Worm (Caenorhabditis elegans) whole organism, L2 larva: ENCODE measurements around the gene C04A11.2.

ENCODE experiments used
- C34F6.9 ChIP-seq: fragments of 150-350 bp; optimal IDR thresholded peaks from 2 replicates; lab custom pipeline; 2014; ENCODE audit warnings: missing biosample characterization, missing genetic modification characterization
- Y55F3AM.14 ChIP-seq: fragments of 200-800 bp; sonication (Bioruptor generic); optimal IDR thresholded peaks from 2 replicates; lab custom pipeline; 2018; ENCODE audit warnings: mild to moderate bottlenecking, missing genetic modification characterization, missing compliant biosample characterization
- ZK546.5 ChIP-seq: sonication (generic microtip); optimal IDR thresholded peaks from 2 replicates; lab custom pipeline; 2017; ENCODE audit warnings: missing biosample characterization, missing genetic modification characterization
- ama-1 ChIP-seq: fragments of 150-350 bp; optimal IDR thresholded peaks from 2 replicates; lab custom pipeline; 2018; ENCODE audit warnings: inconsistent platforms
- ceh-16 ChIP-seq: fragments of 150-350 bp; optimal IDR thresholded peaks from 2 replicates; lab custom pipeline; 2014; ENCODE audit warnings: missing biosample characterization, missing genetic modification characterization
- crh-2 ChIP-seq: sonication (generic microtip); optimal IDR thresholded peaks from 2 replicates; lab custom pipeline; 2017; ENCODE audit warnings: missing biosample characterization, missing genetic modification characterization
- dmd-4 ChIP-seq: sonication (generic microtip); optimal IDR thresholded peaks from 2 replicates; lab custom pipeline; 2017; ENCODE audit warnings: missing biosample characterization, missing genetic modification characterization
- egl-27 ChIP-seq: sonication (generic microtip); optimal IDR thresholded peaks from 3 replicates; lab custom pipeline; 2017; ENCODE audit warnings: missing biosample characterization, missing genetic modification reagents, missing genetic modification characterization
- fos-1 ChIP-seq: fragments of 150-350 bp; optimal IDR thresholded peaks from 2 replicates; lab custom pipeline; 2014; ENCODE audit warnings: missing biosample characterization, missing genetic modification characterization
- gmeb-1 ChIP-seq: fragments of 150-350 bp; optimal IDR thresholded peaks from 2 replicates; lab custom pipeline; 2014; ENCODE audit warnings: missing biosample characterization, missing genetic modification characterization
- lin-11 ChIP-seq: fragments of 150-350 bp; sonication (generic microtip); optimal IDR thresholded peaks from 2 replicates; lab custom pipeline; 2014; ENCODE audit warnings: missing biosample characterization, missing genetic modification characterization, inconsistent platforms, mixed read lengths
- lin-13 ChIP-seq: fragments of 150-350 bp; optimal IDR thresholded peaks from 2 replicates; lab custom pipeline; 2014; ENCODE audit warnings: missing biosample characterization, missing genetic modification reagents, missing genetic modification characterization
- lin-39 ChIP-seq: fragments of 150-350 bp; optimal IDR thresholded peaks from 2 replicates; lab custom pipeline; 2014; ENCODE audit warnings: missing biosample characterization, missing genetic modification reagents, missing genetic modification characterization
- lsy-2 ChIP-seq, 2 experiments: fragments of 150-350 bp in 1 of 2; sonication (generic microtip) in 1 of 2; optimal IDR thresholded peaks; 2 replicates each; lab custom pipeline; 2014 to 2017; ENCODE audit warnings: missing biosample characterization in 2 of 2, missing genetic modification characterization in 2 of 2
- mab-5 ChIP-seq: fragments of 150-350 bp; optimal IDR thresholded peaks from 2 replicates; lab custom pipeline; 2014; ENCODE audit warnings: missing biosample characterization, missing genetic modification characterization
- mbf-1 ChIP-seq: sonication (generic microtip); optimal IDR thresholded peaks from 2 replicates; lab custom pipeline; 2017; ENCODE audit warnings: missing biosample characterization, missing genetic modification characterization
- mdl-1 ChIP-seq, 2 experiments: fragments of 150-350 bp in 1 of 2; sonication (generic microtip) in 1 of 2; optimal IDR thresholded peaks; 2 replicates each; lab custom pipeline; 2017; ENCODE audit warnings: missing biosample characterization in 2 of 2, missing genetic modification characterization in 2 of 2
- nhr-10 ChIP-seq: sonication (generic microtip); optimal IDR thresholded peaks from 2 replicates; lab custom pipeline; 2017; ENCODE audit warnings: missing biosample characterization, missing genetic modification characterization
- nhr-11 ChIP-seq: fragments of 150-350 bp; optimal IDR thresholded peaks from 2 replicates; lab custom pipeline; 2014; ENCODE audit warnings: missing biosample characterization, missing genetic modification characterization
- nhr-12 ChIP-seq: fragments of 150-350 bp; optimal IDR thresholded peaks from 2 replicates; lab custom pipeline; 2014; ENCODE audit warnings: missing biosample characterization, missing genetic modification characterization
- nhr-129 ChIP-seq: fragments of 150-350 bp; optimal IDR thresholded peaks from 2 replicates; lab custom pipeline; 2014; ENCODE audit warnings: missing biosample characterization, missing genetic modification characterization
- nhr-21 ChIP-seq: fragments of 150-350 bp; optimal IDR thresholded peaks from 2 replicates; lab custom pipeline; 2014; ENCODE audit warnings: missing biosample characterization, missing genetic modification characterization
- nhr-23 ChIP-seq: fragments of 150-350 bp; optimal IDR thresholded peaks from 2 replicates; lab custom pipeline; 2014; ENCODE audit warnings: missing biosample characterization, missing genetic modification reagents, missing genetic modification characterization
- nhr-237 ChIP-seq: fragments of 150-350 bp; optimal IDR thresholded peaks from 2 replicates; lab custom pipeline; 2014; ENCODE audit warnings: missing biosample characterization, missing genetic modification characterization
- nhr-25 ChIP-seq: fragments of 150-350 bp; sonication (generic microtip); optimal IDR thresholded peaks from 3 replicates; lab custom pipeline; 2014; ENCODE audit warnings: missing biosample characterization, missing genetic modification characterization
- nhr-6 ChIP-seq: fragments of 150-350 bp; optimal IDR thresholded peaks from 2 replicates; lab custom pipeline; 2014; ENCODE audit warnings: missing biosample characterization, missing genetic modification characterization
- nhr-77 ChIP-seq: fragments of 150-350 bp; optimal IDR thresholded peaks from 2 replicates; lab custom pipeline; 2014; ENCODE audit warnings: missing biosample characterization, missing genetic modification characterization
- peb-1 ChIP-seq: fragments of 150-350 bp; optimal IDR thresholded peaks from 2 replicates; lab custom pipeline; 2014; ENCODE audit warnings: missing biosample characterization, missing genetic modification characterization
- skn-1 ChIP-seq: sonication (generic microtip); optimal IDR thresholded peaks from 2 replicates; lab custom pipeline; 2017; ENCODE audit warnings: missing biosample characterization, missing genetic modification characterization
- sma-3 ChIP-seq: sonication (generic microtip); optimal IDR thresholded peaks from 2 replicates; lab custom pipeline; 2016; ENCODE audit warnings: missing genetic modification reagents, missing genetic modification characterization, missing compliant biosample characterization
- sma-9 ChIP-seq, 2 experiments: fragments of 150-350 bp in 1 of 2; sonication (generic microtip) in 1 of 2; optimal IDR thresholded peaks; 2 replicates each; lab custom pipeline; 2014 to 2016; ENCODE audit warnings: missing genetic modification characterization in 2 of 2, mild to moderate bottlenecking in 1 of 2, missing biosample characterization in 1 of 2, missing compliant biosample characterization in 1 of 2, missing genetic modification reagents in 1 of 2, moderate library complexity in 1 of 2
- unc-39 ChIP-seq: fragments of 150-350 bp; optimal IDR thresholded peaks from 2 replicates; lab custom pipeline; 2014; ENCODE audit warnings: missing biosample characterization, missing genetic modification characterization
- unc-55 ChIP-seq: fragments of 150-350 bp; sonication (generic microtip); optimal IDR thresholded peaks from 3 replicates; lab custom pipeline; 2014; ENCODE audit warnings: missing biosample characterization, missing genetic modification reagents, missing genetic modification characterization
- unc-62 ChIP-seq: fragments of 150-350 bp; optimal IDR thresholded peaks from 2 replicates; lab custom pipeline; 2014; ENCODE audit warnings: missing biosample characterization, missing genetic modification reagents, missing genetic modification characterization
- zag-1 ChIP-seq: fragments of 150-350 bp; optimal IDR thresholded peaks from 2 replicates; lab custom pipeline; 2014; ENCODE audit warnings: missing biosample characterization, missing genetic modification characterization
- ztf-11 ChIP-seq: sonication (generic microtip); optimal IDR thresholded peaks from 2 replicates; lab custom pipeline; 2017; ENCODE audit warnings: missing biosample characterization, missing genetic modification characterization
- ztf-4 ChIP-seq: fragments of 150-350 bp; optimal IDR thresholded peaks from 2 replicates; lab custom pipeline; 2014; ENCODE audit warnings: missing biosample characterization, missing genetic modification characterization

C04A11.2 gene

DNA sequence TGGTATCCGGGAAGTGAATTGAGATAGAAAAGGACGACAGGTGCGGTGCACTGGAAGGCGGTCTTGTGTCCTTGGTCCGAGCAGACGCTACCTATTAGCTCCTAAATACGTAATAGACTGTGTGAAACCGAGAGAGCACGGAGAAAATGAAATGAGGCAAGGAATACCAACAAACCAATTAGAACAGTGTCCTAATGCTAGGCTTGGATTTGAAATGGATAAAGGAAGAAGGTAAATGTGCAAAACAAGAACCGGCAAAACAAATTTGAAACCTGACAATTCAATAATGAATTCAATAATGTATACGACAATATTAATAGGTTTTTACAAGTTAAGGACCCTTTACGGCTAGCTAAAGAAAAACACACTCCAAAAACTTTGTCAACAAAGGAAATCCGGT is at the start of gene C04A11.2:
Gene C04A11.2 (minus strand): TSS at position 101 of the 400 bp plus-strand sequence.
- TF ChIP-seq ztf-4 (no peak), mdl-1 (tag; optimal IDR thresholded peaks at IDR 0.05; lab: Kevin White, UChicago) (no peak), unc-62 (GFP tag; lab: Kevin White, UChicago) (no peak), nhr-10 (no peak), mab-5 (tag; lab: Kevin White, UChicago) (no peak), fos-1 (tag; lab: Kevin White, UChicago) (no peak), lsy-2 (tag; optimal IDR thresholded peaks at IDR 0.05; lab: Kevin White, UChicago) (no peak), nhr-21 (tag; lab: Kevin White, UChicago) (no peak), nhr-23 (tag; lab: Kevin White, UChicago) (no peak), ceh-16 (no peak), unc-39 (tag; lab: Kevin White, UChicago) (no peak), ZK546.5 (no peak), peb-1 (tag; lab: Kevin White, UChicago) (no peak)

DNA sequence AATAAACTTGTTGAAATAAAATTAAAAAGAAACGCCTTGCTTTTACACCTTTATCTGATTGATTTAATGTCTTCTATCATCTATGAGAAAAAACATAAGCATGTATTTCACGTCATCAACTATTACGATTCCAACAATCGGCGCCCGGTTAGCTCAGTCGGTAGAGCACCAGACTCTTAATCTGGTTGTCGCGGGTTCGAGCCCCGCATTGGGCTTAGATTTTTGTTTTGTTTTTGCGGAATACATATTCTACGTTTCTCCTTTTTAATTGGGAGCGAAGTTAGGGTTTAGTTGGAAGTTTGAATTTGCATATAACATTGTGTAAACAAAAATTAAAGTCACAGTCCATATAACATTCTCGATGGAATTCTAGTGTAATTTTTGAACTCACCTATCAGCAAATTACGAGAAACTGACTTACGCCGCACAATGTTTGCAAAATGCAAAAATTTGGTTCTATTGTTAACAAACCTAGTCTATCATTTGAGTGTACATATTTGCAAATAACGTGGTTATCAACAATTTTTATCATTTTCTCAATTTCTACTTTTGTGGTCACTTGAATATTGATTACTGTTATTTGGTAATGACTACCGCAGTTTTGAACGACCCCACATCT is 48.5 kb upstream of the C04A11.2 start, which contains the start of gene shc-3:
Gene shc-3 (plus strand): TSS at position 484 of the 619 bp plus-strand sequence.
- TF ChIP-seq sma-3 (GFP tag; lab: Kevin White, UChicago) (no peak), egl-27 (tag; lab: Kevin White, UChicago) (no peak), fos-1 (tag; lab: Kevin White, UChicago) (peak; percentile 20), lsy-2 (tag; optimal IDR thresholded peaks at IDR 0.05; lab: Kevin White, UChicago) (no peak), unc-62 (GFP tag; lab: Kevin White, UChicago) (no peak)

DNA sequence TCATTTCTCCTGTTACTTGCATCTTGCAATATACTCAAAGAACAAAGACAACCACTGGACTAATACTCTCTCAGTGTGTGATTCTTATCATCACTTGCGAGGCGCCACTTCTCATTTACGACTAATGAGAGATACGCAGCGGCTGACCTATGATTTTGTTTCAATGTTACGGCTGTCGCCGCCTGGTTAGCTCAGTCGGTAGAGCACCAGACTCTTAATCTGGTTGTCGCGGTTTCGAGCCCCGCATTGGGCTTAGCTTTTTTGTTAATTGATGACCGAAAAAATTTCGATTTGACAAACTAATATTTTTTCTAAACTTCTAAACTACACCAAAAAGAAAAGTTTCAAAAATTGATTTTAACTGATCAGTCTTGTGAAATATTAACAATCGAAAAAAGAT is 47.7 kb upstream of the C04A11.2 start:
- TF ChIP-seq zag-1 (tag; lab: Kevin White, UChicago): no peak
- no peak for TF ChIP-seq nhr-77 (tag; lab: Kevin White, UChicago)
- no peak for TF ChIP-seq mdl-1 (tag; optimal IDR thresholded peaks at IDR 0.05; lab: Kevin White, UChicago)
- TF ChIP-seq ceh-16: no peak
- TF ChIP-seq peb-1 (tag; lab: Kevin White, UChicago): no peak
- TF ChIP-seq nhr-6 (tag; lab: Kevin White, UChicago): no peak
- TF ChIP-seq unc-39 (tag; lab: Kevin White, UChicago): no peak
- TF ChIP-seq nhr-12 (tag; lab: Kevin White, UChicago): no peak
- peak; percentile 23 for TF ChIP-seq fos-1 (tag; lab: Kevin White, UChicago)
- TF ChIP-seq crh-2 (tag; lab: Kevin White, UChicago): peak; percentile 38
- no peak for TF ChIP-seq nhr-11
- TF ChIP-seq nhr-237 (tag; lab: Kevin White, UChicago): no peak
- no peak for TF ChIP-seq unc-55 (GFP tag; lab: Kevin White, UChicago)
- no peak for TF ChIP-seq Y55F3AM.14 (GFP tag; lab: Kevin White, UChicago)
- peak; percentile 3 for TF ChIP-seq lin-13 (GFP tag; lab: Kevin White, UChicago)
- no peak for TF ChIP-seq ama-1 (lab: Kevin White, UChicago)
- TF ChIP-seq dmd-4: no peak
- TF ChIP-seq ZK546.5: no peak
- no peak for TF ChIP-seq unc-62 (GFP tag; lab: Kevin White, UChicago)
- no peak for TF ChIP-seq mbf-1 (tag; lab: Kevin White, UChicago)
- no peak for TF ChIP-seq lin-39 (tag; lab: Kevin White, UChicago)
- peak; percentile 66 for TF ChIP-seq sma-9 (GFP tag; optimal IDR thresholded peaks at IDR 0.05; lab: Kevin White, UChicago)
- no peak for TF ChIP-seq sma-9 (tag; optimal IDR thresholded peaks at IDR 0.05; lab: Kevin White, UChicago)
- no peak for TF ChIP-seq lin-11
- peak; percentile 43 for TF ChIP-seq gmeb-1 (tag; lab: Kevin White, UChicago)
- no peak for TF ChIP-seq C34F6.9
- peak; percentile 3 for TF ChIP-seq nhr-21 (tag; lab: Kevin White, UChicago)
- no peak for TF ChIP-seq skn-1 (tag; lab: Kevin White, UChicago)
- no peak for TF ChIP-seq nhr-25
- peak; percentile 33 for TF ChIP-seq nhr-129 (tag; lab: Kevin White, UChicago)
- no peak for TF ChIP-seq nhr-23 (tag; lab: Kevin White, UChicago)
- peak; percentile 64 for TF ChIP-seq sma-3 (GFP tag; lab: Kevin White, UChicago)

DNA sequence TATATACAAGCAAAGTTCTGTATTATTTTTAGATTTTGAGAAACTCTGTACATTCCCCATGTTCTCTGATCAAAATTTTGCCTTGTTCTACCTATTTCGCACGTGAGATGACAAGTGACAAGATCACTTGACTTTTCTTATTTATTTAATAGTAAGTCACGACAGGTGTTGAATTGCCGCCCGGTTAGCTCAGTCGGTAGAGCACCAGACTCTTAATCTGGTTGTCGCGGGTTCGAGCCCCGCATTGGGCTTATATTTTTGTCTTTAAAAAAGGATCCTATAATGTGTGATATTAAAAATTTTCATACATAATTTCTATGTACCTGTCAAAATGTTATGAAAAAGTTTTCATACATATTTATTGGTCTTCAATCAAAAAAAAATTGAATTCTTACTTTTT is 46.1 kb upstream of the C04A11.2 start:
- no peak for TF ChIP-seq nhr-10
- no peak for TF ChIP-seq unc-39 (tag; lab: Kevin White, UChicago)
- TF ChIP-seq lsy-2 (tag; optimal IDR thresholded peaks at IDR 0.05; lab: Kevin White, UChicago): no peak
- no peak for TF ChIP-seq unc-62 (GFP tag; lab: Kevin White, UChicago)
- peak; percentile 17 for TF ChIP-seq sma-9 (GFP tag; optimal IDR thresholded peaks at IDR 0.05; lab: Kevin White, UChicago)
- TF ChIP-seq sma-9 (tag; optimal IDR thresholded peaks at IDR 0.05; lab: Kevin White, UChicago): no peak
- no peak for TF ChIP-seq ama-1 (lab: Kevin White, UChicago)
- peak; percentile 4 for TF ChIP-seq sma-3 (GFP tag; lab: Kevin White, UChicago)
- peak; percentile 12 for TF ChIP-seq gmeb-1 (tag; lab: Kevin White, UChicago)
- peak; percentile 2 for TF ChIP-seq fos-1 (tag; lab: Kevin White, UChicago)
- TF ChIP-seq ztf-11 (tag; lab: Kevin White, UChicago): no peak
